Fruit fly (Drosophila melanogaster) whole organism, adult: ENCODE measurements around the gene CG31087.
A peak's percentile ranks its signal among the peaks of the same experiment; 100 is the strongest.

Experiments
- CG11617 ChIP-seq: fragments of 200-800 bp; sonication (Bioruptor generic); optimal IDR thresholded peaks from 2 replicates; lab custom pipeline; 2017; ENCODE audit warnings: mild to moderate bottlenecking, missing biosample characterization, missing genetic modification reagents, missing genetic modification characterization
- CG14711 ChIP-seq: fragments of 200-800 bp; sonication (Bioruptor generic); optimal IDR thresholded peaks from 2 replicates; lab custom pipeline; 2018; ENCODE audit warnings: missing biosample characterization, mild to moderate bottlenecking, missing genetic modification characterization, moderate library complexity
- CG1620 ChIP-seq: fragments of 200-800 bp; sonication (Bioruptor generic); optimal IDR thresholded peaks from 2 replicates; lab custom pipeline; 2016; ENCODE audit warnings: missing biosample characterization, missing genetic modification characterization
- CG5204 ChIP-seq: fragments of 200-800 bp; sonication (Bioruptor generic); optimal IDR thresholded peaks from 2 replicates; lab custom pipeline; 2016; ENCODE audit warnings: missing biosample characterization, missing genetic modification characterization
- Crg-1 ChIP-seq: fragments of 200-800 bp; sonication (Bioruptor generic); optimal IDR thresholded peaks from 2 replicates; lab custom pipeline; 2016; ENCODE audit warnings: missing biosample characterization, missing genetic modification characterization
- bab1 ChIP-seq: fragments of 200-800 bp; sonication (Bioruptor generic); optimal IDR thresholded peaks from 3 replicates; lab custom pipeline; 2019; ENCODE audit warnings: missing biosample characterization, mild to moderate bottlenecking, missing genetic modification characterization, moderate library complexity
- tj ChIP-seq: fragments of 200-800 bp; sonication (Bioruptor generic); optimal IDR thresholded peaks from 3 replicates; lab custom pipeline; 2017; ENCODE audit warnings: missing biosample characterization, mild to moderate bottlenecking, missing genetic modification characterization, moderate library complexity

DNA sequence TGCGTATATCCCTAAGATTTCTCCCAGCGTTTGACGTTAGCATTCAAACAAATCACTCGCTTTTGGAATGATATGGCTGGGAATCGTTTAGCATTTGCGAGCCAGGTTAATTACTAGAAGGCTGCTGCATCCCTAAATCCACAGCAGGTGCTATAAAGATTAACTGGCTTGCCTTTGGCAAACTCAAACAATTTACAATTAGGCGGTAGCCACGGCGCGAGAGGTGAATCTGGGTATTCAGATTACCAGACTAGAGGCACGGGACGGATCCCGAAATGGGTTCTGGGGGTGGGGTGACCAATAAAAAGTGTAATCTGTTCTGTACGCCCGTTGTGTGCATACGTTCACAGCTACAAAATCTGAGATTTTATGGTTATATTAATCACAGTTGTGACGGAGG lies 32.5 kb downstream of the CG31087 start, which contains the start of gene CG11892:
- TF ChIP-seq Crg-1 (peak; percentile 20), bab1 (GFP tag; lab: Kevin White, UChicago) (no peak), CG11617 (GFP tag; lab: Kevin White, UChicago) (peak; percentile 82), tj (GFP tag; lab: Kevin White, UChicago) (peak; percentile 39), CG14711 (tag; lab: Kevin White, UChicago) (peak; percentile 64), CG5204 (GFP tag; lab: Kevin White, UChicago) (peak; percentile 28), CG1620 (GFP tag; lab: Kevin White, UChicago) (no peak)
